Worm (Caenorhabditis elegans) whole organism, L4 larva: ENCODE data around the gene F54D5.5.

Source experiments
- Y105C5A.15 ChIP-seq: fragments of 200-800 bp; sonication (Bioruptor generic); IDR thresholded peaks from 2 replicates; pipeline ENCODE4 v1.3.6; 2022; ENCODE audit warnings: missing genetic modification characterization, missing compliant biosample characterization
- aly-2 ChIP-seq: sonication (generic microtip); optimal IDR thresholded peaks from 2 replicates; lab custom pipeline; 2018; ENCODE audit warnings: missing biosample characterization, missing genetic modification characterization
- nhr-111 ChIP-seq: fragments of 200-800 bp; sonication (Bioruptor generic); optimal IDR thresholded peaks from 2 replicates; lab custom pipeline; 2018; ENCODE audit warnings: mild to moderate bottlenecking, missing genetic modification characterization, missing compliant biosample characterization
- nhr-42 ChIP-seq: fragments of 200-800 bp; sonication (Bioruptor generic); IDR thresholded peaks from 2 replicates; pipeline ENCODE4 v1.3.6; 2022; ENCODE audit warnings: missing genetic modification characterization, missing compliant biosample characterization
- nhr-77 ChIP-seq: fragments of 150-350 bp; optimal IDR thresholded peaks from 2 replicates; lab custom pipeline; 2014; ENCODE audit warnings: missing biosample characterization, missing genetic modification characterization
- snpc-4 ChIP-seq: fragments of 150-350 bp; optimal IDR thresholded peaks from 2 replicates; lab custom pipeline; 2014; ENCODE audit warnings: missing biosample characterization, missing genetic modification characterization
- ztf-11 ChIP-seq: fragments of 150-350 bp; optimal IDR thresholded peaks from 2 replicates; lab custom pipeline; 2014; ENCODE audit warnings: missing biosample characterization, missing genetic modification characterization

ce11 chrII:11537606-11538016 is 29.2 kb downstream of the F54D5.5 start:
- no peak for TF ChIP-seq nhr-42 (GFP tag; lab: Robert Waterston, UW)
- no peak for TF ChIP-seq snpc-4 (tag; lab: Kevin White, UChicago)
- TF ChIP-seq Y105C5A.15, result no peak
- no peak for TF ChIP-seq nhr-77
- no peak for TF ChIP-seq aly-2
- TF ChIP-seq nhr-111 (GFP tag; lab: Kevin White, UChicago), result no peak
- no peak for TF ChIP-seq ztf-11
